Worm (Caenorhabditis elegans): ENCODE data around the gene ifb-2.

ifb-2 gene

ce11 chrII:5779866-5780265 is 29.9 kb downstream of the ifb-2 start:
- TF ChIP-seq ceh-48 (tag; optimal IDR thresholded peaks at IDR 0.05) (peak; percentile 21), ceh-6 (GFP tag; optimal IDR thresholded peaks at IDR 0.05) (no peak), ceh-31 (tag; optimal IDR thresholded peaks at IDR 0.05) (peak; percentile 26), tbx-7 (tag; optimal IDR thresholded peaks at IDR 0.05) (no peak), unc-55 (GFP tag; optimal IDR thresholded peaks at IDR 0.05) (peak; percentile 42), tbx-2 (tag; optimal IDR thresholded peaks at IDR 0.05) (peak; percentile 11), nfya-1 (tag; optimal IDR thresholded peaks at IDR 0.05) (peak; percentile 33), ceh-14 (tag; optimal IDR thresholded peaks at IDR 0.05) (peak; percentile 2), unc-42 (tag; optimal IDR thresholded peaks at IDR 0.05) (peak; percentile 67), ceh-18 (tag; optimal IDR thresholded peaks at IDR 0.05) (peak; percentile 46)

DNA sequence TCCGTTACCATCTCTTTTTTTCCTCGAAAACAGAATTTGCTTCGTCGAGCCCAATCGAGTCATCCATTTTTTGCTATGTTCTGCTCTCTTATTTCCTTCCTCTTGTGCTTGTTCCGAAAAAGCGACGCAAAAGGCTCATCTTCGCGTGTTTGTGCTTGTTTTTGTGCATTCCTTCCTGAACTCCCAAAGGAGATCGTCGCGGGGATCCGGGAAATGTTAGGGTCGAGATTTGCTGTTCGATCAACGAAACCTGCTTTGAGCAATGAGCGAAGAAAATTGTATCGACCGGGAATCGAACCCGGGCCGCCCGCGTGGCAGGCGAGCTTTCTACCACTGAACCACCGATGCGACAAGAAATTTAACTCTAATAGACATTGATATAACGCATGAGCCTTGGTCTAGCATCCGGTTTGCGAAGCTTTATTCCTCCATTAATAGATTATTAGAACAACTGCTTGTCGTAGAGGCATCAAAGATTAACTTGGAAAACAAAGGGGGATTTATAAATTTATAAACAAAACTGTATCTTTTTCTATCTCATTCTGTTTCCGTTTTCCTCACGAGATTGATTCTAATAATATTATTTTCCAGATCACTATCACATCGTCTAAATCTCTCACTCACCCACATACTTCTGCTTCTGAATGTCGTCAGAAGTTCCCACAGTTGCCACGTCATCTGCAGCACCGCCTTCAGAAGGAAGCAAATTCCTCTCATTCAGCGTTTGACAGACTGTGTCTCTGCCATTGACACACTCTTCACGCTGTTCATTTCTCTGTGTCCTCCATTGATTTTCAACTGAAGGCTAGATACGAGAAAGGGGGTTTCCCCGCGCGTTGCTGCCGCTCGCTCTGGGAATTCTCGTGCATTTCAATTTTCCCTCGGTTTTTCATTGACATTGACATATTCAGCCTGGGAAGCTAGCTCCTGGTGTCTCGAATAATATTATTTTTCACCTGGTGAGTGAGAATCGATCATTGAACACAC is 32.2 kb downstream of the ifb-2 start, which contains the start of gene K05F1.6:
TSS of gene K05F1.6 (plus strand) at position 586 of the 987 bp plus-strand sequence.
- TF ChIP-seq mec-3 (tag; optimal IDR thresholded peaks at IDR 0.05; ENCODE audit: borderline replicate concordance) = no peak
- peak; percentile 42 for TF ChIP-seq pat-9 (tag; optimal IDR thresholded peaks at IDR 0.05)
- TF ChIP-seq unc-3 (GFP tag; conservative IDR thresholded peaks at IDR 0.05) = no peak; the same call in 1 of the 2 replicates
- peak; percentile 9 for TF ChIP-seq unc-3 (tag; optimal IDR thresholded peaks at IDR 0.05)
- peak; percentile 57 for TF ChIP-seq ceh-14 (tag; optimal IDR thresholded peaks at IDR 0.05)
- no peak for TF ChIP-seq zip-5 (tag; optimal IDR thresholded peaks at IDR 0.05)
- TF ChIP-seq ttx-3 (tag; optimal IDR thresholded peaks at IDR 0.05) = peak; percentile 38
- TF ChIP-seq elt-4 (tag; optimal IDR thresholded peaks at IDR 0.05) = no peak
- TF ChIP-seq sdc-2 (tag; optimal IDR thresholded peaks at IDR 0.05) = peak; percentile 41
- peak; percentile 17 for TF ChIP-seq hlh-15 (tag; optimal IDR thresholded peaks at IDR 0.05)
- no peak for TF ChIP-seq K09A11.1 (tag; optimal IDR thresholded peaks at IDR 0.05; ENCODE audit: insufficient read depth)
- peak; percentile 41 for TF ChIP-seq ref-2 (tag; optimal IDR thresholded peaks at IDR 0.05)
- peak; percentile 53 for TF ChIP-seq Y22D7AL.16 (tag; optimal IDR thresholded peaks at IDR 0.05)
- peak; percentile 55 for TF ChIP-seq gmeb-2 (tag; optimal IDR thresholded peaks at IDR 0.05)
- peak; percentile 24 for TF ChIP-seq pag-3 (tag; optimal IDR thresholded peaks at IDR 0.05; ENCODE audit: borderline replicate concordance)
- peak; percentile 68 for TF ChIP-seq hlh-6 (tag; optimal IDR thresholded peaks at IDR 0.05)
- TF ChIP-seq nhr-232 (tag; optimal IDR thresholded peaks at IDR 0.05) = peak; percentile 49
- TF ChIP-seq pha-4 (tag; optimal IDR thresholded peaks at IDR 0.05) = no peak
- TF ChIP-seq fax-1 (tag; optimal IDR thresholded peaks at IDR 0.05) = no peak
- peak; percentile 73 for TF ChIP-seq ceh-19 (GFP tag; optimal IDR thresholded peaks at IDR 0.05)
- TF ChIP-seq rnt-1 (tag; optimal IDR thresholded peaks at IDR 0.05) = no peak
- TF ChIP-seq T23F11.4 (GFP tag; optimal IDR thresholded peaks at IDR 0.05) = peak; percentile 66
- TF ChIP-seq elt-2 (tag; optimal IDR thresholded peaks at IDR 0.05) = peak; percentile 90
- peak; percentile 48 for TF ChIP-seq pha-2 (tag; optimal IDR thresholded peaks at IDR 0.05)
- peak; percentile 44 for TF ChIP-seq ceh-6 (GFP tag; optimal IDR thresholded peaks at IDR 0.05)
- TF ChIP-seq eyg-1 (tag; optimal IDR thresholded peaks at IDR 0.05) = no peak
- TF ChIP-seq ceh-48 (tag; optimal IDR thresholded peaks at IDR 0.05) = peak; percentile 31
- peak; percentile 40 for TF ChIP-seq nfya-1 (tag; optimal IDR thresholded peaks at IDR 0.05)
- TF ChIP-seq pax-1 (tag; optimal IDR thresholded peaks at IDR 0.05) = no peak
- TF ChIP-seq ceh-34 (tag; optimal IDR thresholded peaks at IDR 0.05) = peak; percentile 28
- peak; percentile 34 for TF ChIP-seq ceh-2 (tag; optimal IDR thresholded peaks at IDR 0.05)
- no peak for TF ChIP-seq pros-1 (tag; optimal IDR thresholded peaks at IDR 0.05)
- TF ChIP-seq C38D4.7 (GFP tag; optimal IDR thresholded peaks at IDR 0.05) = peak; percentile 67
- TF ChIP-seq sox-4 (tag; optimal IDR thresholded peaks at IDR 0.05) = peak; percentile 67
- TF ChIP-seq hlh-13 (GFP tag; optimal IDR thresholded peaks at IDR 0.05) = peak; percentile 39
- TF ChIP-seq dve-1 (tag; optimal IDR thresholded peaks at IDR 0.05) = peak; percentile 73
- TF ChIP-seq ztf-16 (tag; optimal IDR thresholded peaks at IDR 0.05) = peak; percentile 86
- no peak for TF ChIP-seq lim-6 (tag; optimal IDR thresholded peaks at IDR 0.05)
- peak; percentile 45 for TF ChIP-seq ceh-18 (tag; optimal IDR thresholded peaks at IDR 0.05)
- TF ChIP-seq unc-55 (GFP tag; optimal IDR thresholded peaks at IDR 0.05) = peak; percentile 12
- peak; percentile 55 for TF ChIP-seq dmd-4 (tag; optimal IDR thresholded peaks at IDR 0.05; ENCODE audit: borderline replicate concordance)
- no peak for TF ChIP-seq ahr-1 (tag; optimal IDR thresholded peaks at IDR 0.05)
- peak; percentile 2 for TF ChIP-seq odd-2 (tag; optimal IDR thresholded peaks at IDR 0.05)
